Worm (Caenorhabditis elegans) whole organism, young adult: ENCODE measurements around the gene gur-5.

Experiments
- B0019.2 ChIP-seq: fragments of 200-800 bp; sonication (Bioruptor generic); conservative IDR thresholded peaks from 2 replicates; pipeline ENCODE4 v1.3.6; 2022; ENCODE audit warnings: missing genetic modification reagents, missing genetic modification characterization, missing compliant biosample characterization
- C06A6.2 ChIP-seq: fragments of 200-800 bp; sonication (Bioruptor generic); conservative IDR thresholded peaks from 2 replicates; pipeline ENCODE4 v1.3.6; 2022; ENCODE audit warnings: missing genetic modification characterization, missing compliant biosample characterization
- F10E7.11 ChIP-seq: sonication (generic microtip); optimal IDR thresholded peaks from 2 replicates; lab custom pipeline; 2017; ENCODE audit warnings: mild to moderate bottlenecking, missing genetic modification characterization, moderate library complexity, missing compliant biosample characterization
- F22D6.2 ChIP-seq: sonication (generic microtip); optimal IDR thresholded peaks from 2 replicates; lab custom pipeline; 2016; ENCODE audit warnings: mild to moderate bottlenecking, missing genetic modification characterization, missing compliant biosample characterization
- F23B12.7 ChIP-seq: sonication (generic microtip); optimal IDR thresholded peaks from 2 replicates; lab custom pipeline; 2017; ENCODE audit warnings: missing genetic modification characterization, mild to moderate bottlenecking, missing compliant biosample characterization, antibody characterized with exemption, moderate library complexity; ENCODE audit not compliant: insufficient read depth
- F33H1.4 ChIP-seq: fragments of 200-800 bp; sonication (Bioruptor generic); IDR thresholded peaks from 2 replicates; pipeline ENCODE4 v1.3.6; 2022; ENCODE audit warnings: missing genetic modification reagents, missing genetic modification characterization, missing compliant biosample characterization
- F57C9.4 ChIP-seq: sonication (generic microtip); optimal IDR thresholded peaks from 2 replicates; lab custom pipeline; 2017; ENCODE audit warnings: mild to moderate bottlenecking, missing genetic modification characterization, missing compliant biosample characterization
- Y95B8A.8 ChIP-seq: fragments of 200-800 bp; sonication (Bioruptor generic); IDR thresholded peaks from 2 replicates; pipeline ENCODE4 v1.3.6; 2022; ENCODE audit warnings: missing genetic modification reagents, missing genetic modification characterization, missing compliant biosample characterization
- ZK185.1 ChIP-seq: sonication (generic microtip); optimal IDR thresholded peaks from 2 replicates; lab custom pipeline; 2016; ENCODE audit warnings: mild to moderate bottlenecking, missing genetic modification characterization, missing compliant biosample characterization; ENCODE audit not compliant: poor library complexity, severe bottlenecking
- ama-1 ChIP-seq, 3 experiments: fragments of 150-350 bp in 1 of 3; sonication (generic microtip) in 2 of 3; optimal IDR thresholded peaks; 2 replicates each; lab custom pipeline; 2014 to 2018; ENCODE audit warnings: missing biosample characterization in 2 of 3, missing genetic modification characterization in 2 of 3, missing genetic modification reagents in 2 of 3
- aptf-2 ChIP-seq: fragments of 200-800 bp; sonication (Bioruptor generic); conservative IDR thresholded peaks from 2 replicates; pipeline ENCODE4 v1.3.6; 2022; ENCODE audit warnings: missing genetic modification reagents, missing genetic modification characterization, missing compliant biosample characterization
- attf-3 ChIP-seq: fragments of 200-800 bp; sonication (Bioruptor generic); conservative IDR thresholded peaks from 2 replicates; pipeline ENCODE4 v1.3.6; 2022; ENCODE audit warnings: missing genetic modification reagents, missing genetic modification characterization, missing compliant biosample characterization
- attf-5 ChIP-seq: fragments of 200-800 bp; sonication (Bioruptor generic); optimal IDR thresholded peaks from 2 replicates; lab custom pipeline; 2018; ENCODE audit warnings: mild to moderate bottlenecking, missing genetic modification characterization, missing compliant biosample characterization
- attf-6 ChIP-seq: fragments of 200-800 bp; sonication (Bioruptor generic); IDR thresholded peaks from 2 replicates; pipeline ENCODE4 v1.3.6; 2022; ENCODE audit warnings: missing genetic modification reagents, missing genetic modification characterization, missing compliant biosample characterization
- bed-1 ChIP-seq: fragments of 200-800 bp; sonication (Bioruptor generic); IDR thresholded peaks from 2 replicates; pipeline ENCODE4 v1.3.6; 2022; ENCODE audit warnings: missing genetic modification reagents, missing genetic modification characterization, missing compliant biosample characterization
- cebp-2 ChIP-seq: fragments of 200-800 bp; sonication (Bioruptor generic); IDR thresholded peaks from 2 replicates; pipeline ENCODE4 v1.3.6; 2022; ENCODE audit warnings: missing genetic modification characterization, missing compliant biosample characterization
- ceh-100 ChIP-seq: fragments of 200-800 bp; sonication (Bioruptor generic); IDR thresholded peaks from 2 replicates; pipeline ENCODE4 v1.3.6; 2022; ENCODE audit warnings: missing genetic modification reagents, missing genetic modification characterization, missing compliant biosample characterization
- ceh-27 ChIP-seq: fragments of 200-800 bp; sonication (Bioruptor generic); optimal IDR thresholded peaks from 2 replicates; lab custom pipeline; 2018; ENCODE audit warnings: mild to moderate bottlenecking, missing genetic modification characterization, moderate library complexity, missing compliant biosample characterization
- dpff-1 ChIP-seq: sonication (generic microtip); optimal IDR thresholded peaks from 2 replicates; lab custom pipeline; 2017; ENCODE audit warnings: mild to moderate bottlenecking, missing genetic modification characterization, missing compliant biosample characterization
- egl-18 ChIP-seq: fragments of 200-800 bp; sonication (Bioruptor generic); IDR thresholded peaks from 2 replicates; pipeline ENCODE4 v1.3.6; 2022; ENCODE audit warnings: missing genetic modification reagents, missing genetic modification characterization, missing compliant biosample characterization
- ekl-4 ChIP-seq: fragments of 200-800 bp; sonication (Bioruptor generic); IDR thresholded peaks from 2 replicates; pipeline ENCODE4 v1.3.6; 2022; ENCODE audit warnings: missing genetic modification reagents, missing genetic modification characterization, missing compliant biosample characterization
- fkh-3 ChIP-seq: sonication (generic microtip); optimal IDR thresholded peaks from 2 replicates; lab custom pipeline; 2016; ENCODE audit warnings: mild to moderate bottlenecking, missing genetic modification characterization, missing compliant biosample characterization
- him-1 ChIP-seq: sonication (generic microtip); optimal IDR thresholded peaks from 2 replicates; lab custom pipeline; 2016; ENCODE audit warnings: missing genotype, missing genetic modification reagents, missing genetic modification characterization, missing compliant biosample characterization
- hlh-12 ChIP-seq: sonication (generic microtip); optimal IDR thresholded peaks from 2 replicates; lab custom pipeline; 2016; ENCODE audit warnings: missing genetic modification characterization, missing compliant biosample characterization
- lag-1 ChIP-seq: fragments of 200-800 bp; sonication (Bioruptor generic); IDR thresholded peaks from 2 replicates; pipeline ENCODE4 v1.3.6; 2022; ENCODE audit warnings: missing genetic modification reagents, missing genetic modification characterization, missing compliant biosample characterization
- let-526 ChIP-seq: fragments of 200-800 bp; sonication (Bioruptor generic); IDR thresholded peaks from 2 replicates; pipeline ENCODE4 v1.3.6; 2022; ENCODE audit warnings: missing genetic modification reagents, missing genetic modification characterization, missing compliant biosample characterization
- lin-35 ChIP-seq, 3 experiments: fragments of 150-350 bp in 2 of 3; sonication (generic microtip) in 1 of 3; optimal IDR thresholded peaks; 2 replicates each; lab custom pipeline; 2014 to 2018; ENCODE audit warnings: missing biosample characterization in 3 of 3, missing genetic modification characterization in 3 of 3, missing genetic modification reagents in 3 of 3
- lin-54 ChIP-seq: fragments of 200-800 bp; sonication (Bioruptor generic); optimal IDR thresholded peaks from 2 replicates; lab custom pipeline; 2018; ENCODE audit warnings: mild to moderate bottlenecking, missing genetic modification characterization, missing compliant biosample characterization
- lir-1 ChIP-seq: fragments of 200-800 bp; sonication (Bioruptor generic); conservative IDR thresholded peaks from 2 replicates; pipeline ENCODE4 v1.3.6; 2022; ENCODE audit warnings: missing genetic modification reagents, missing genetic modification characterization, missing compliant biosample characterization
- madf-3 ChIP-seq: fragments of 200-800 bp; sonication (Bioruptor generic); IDR thresholded peaks from 2 replicates; pipeline ENCODE4 v1.3.6; 2022; ENCODE audit warnings: missing genetic modification reagents, missing genetic modification characterization, missing compliant biosample characterization
- madf-8 ChIP-seq: fragments of 200-800 bp; sonication (Bioruptor generic); conservative IDR thresholded peaks from 2 replicates; pipeline ENCODE4 v1.3.6; 2022; ENCODE audit warnings: missing genetic modification reagents, missing genetic modification characterization, missing compliant biosample characterization
- nfyb-1 ChIP-seq: fragments of 200-800 bp; sonication (Bioruptor generic); IDR thresholded peaks from 2 replicates; pipeline ENCODE4 v1.3.6; 2022; ENCODE audit warnings: missing genetic modification reagents, missing genetic modification characterization, missing compliant biosample characterization
- nhr-179 ChIP-seq: sonication (generic microtip); optimal IDR thresholded peaks from 2 replicates; lab custom pipeline; 2016; ENCODE audit warnings: mild to moderate bottlenecking, missing genetic modification characterization, missing compliant biosample characterization
- nhr-90 ChIP-seq: sonication (generic microtip); optimal IDR thresholded peaks from 2 replicates; lab custom pipeline; 2016; ENCODE audit warnings: missing genotype, mild to moderate bottlenecking, missing genetic modification characterization, missing compliant biosample characterization
- pbrm-1 ChIP-seq: fragments of 200-800 bp; sonication (Bioruptor generic); IDR thresholded peaks from 2 replicates; pipeline ENCODE4 v1.3.6; 2022; ENCODE audit warnings: missing genetic modification reagents, missing genetic modification characterization, missing compliant biosample characterization
- rec-8 ChIP-seq, 2 experiments: sonication (generic microtip); optimal IDR thresholded peaks; 2 replicates each; lab custom pipeline; 2016; ENCODE audit warnings: mild to moderate bottlenecking in 2 of 2, missing genetic modification characterization in 2 of 2, missing genetic modification reagents in 2 of 2, missing genotype in 2 of 2, missing biosample characterization in 1 of 2, missing compliant biosample characterization in 1 of 2, moderate library complexity in 1 of 2
- rpc-1 ChIP-seq, 2 experiments: fragments of 150-350 bp in 1 of 2; sonication (generic microtip) in 1 of 2; optimal IDR thresholded peaks; 2 replicates each; lab custom pipeline; 2014 to 2018; ENCODE audit warnings: missing biosample characterization in 1 of 2, missing genetic modification characterization in 1 of 2, missing genetic modification reagents in 1 of 2, missing genotype in 1 of 2
- snpc-3.4 ChIP-seq: sonication (generic microtip); optimal IDR thresholded peaks from 2 replicates; lab custom pipeline; 2017; ENCODE audit warnings: missing genetic modification characterization, mild to moderate bottlenecking, missing compliant biosample characterization, antibody characterized with exemption, moderate library complexity, missing genotype, missing genetic modification reagents
- sptf-2 ChIP-seq: fragments of 200-800 bp; sonication (Bioruptor generic); optimal IDR thresholded peaks from 2 replicates; lab custom pipeline; 2018; ENCODE audit warnings: mild to moderate bottlenecking, missing genetic modification characterization, missing compliant biosample characterization
- tbp1 ChIP-seq: fragments of 200-800 bp; sonication (Bioruptor generic); optimal IDR thresholded peaks from 2 replicates; lab custom pipeline; 2018; ENCODE audit warnings: mild to moderate bottlenecking, missing genetic modification characterization, missing compliant biosample characterization
- tbx-9 ChIP-seq: sonication (generic microtip); optimal IDR thresholded peaks from 2 replicates; lab custom pipeline; 2016; ENCODE audit warnings: borderline replicate concordance, missing genetic modification characterization, inconsistent platforms, missing compliant biosample characterization
- tlf-1 ChIP-seq: fragments of 200-800 bp; sonication (Bioruptor generic); optimal IDR thresholded peaks from 2 replicates; lab custom pipeline; 2018; ENCODE audit warnings: mild to moderate bottlenecking, missing genetic modification characterization, missing compliant biosample characterization
- zim-3 ChIP-seq: sonication (generic microtip); optimal IDR thresholded peaks from 2 replicates; lab custom pipeline; 2017; ENCODE audit warnings: mild to moderate bottlenecking, missing genetic modification characterization, moderate library complexity, missing compliant biosample characterization
- ztf-18 ChIP-seq: sonication (generic microtip); optimal IDR thresholded peaks from 2 replicates; lab custom pipeline; 2016; ENCODE audit warnings: missing genotype, mild to moderate bottlenecking, missing genetic modification characterization, missing compliant biosample characterization
- ztf-26 ChIP-seq: sonication (generic microtip); optimal IDR thresholded peaks from 2 replicates; lab custom pipeline; 2017; ENCODE audit warnings: missing genetic modification characterization, missing compliant biosample characterization
- ztf-28 ChIP-seq: fragments of 200-800 bp; sonication (Bioruptor generic); IDR thresholded peaks from 2 replicates; pipeline ENCODE4 v1.3.6; 2022; ENCODE audit warnings: missing genetic modification reagents, missing genetic modification characterization, missing compliant biosample characterization

Gene gur-5

ce11 chrII:5336660-5337494 lies 51.7 kb downstream of the gur-5 start (continued):
- TF ChIP-seq F33H1.4 (GFP tag; lab: Robert Waterston, UW) = no peak
- TF ChIP-seq rpc-1 (optimal IDR thresholded peaks at IDR 0.05; lab: Kevin White, UChicago) = no peak
- no peak for TF ChIP-seq rpc-1 (tag; optimal IDR thresholded peaks at IDR 0.05; lab: Kevin White, UChicago)
- no peak for TF ChIP-seq attf-3
- TF ChIP-seq hlh-12 = no peak
- TF ChIP-seq nfyb-1 = peak; percentile 49; the same call in 1 of the 2 replicates
- TF ChIP-seq ztf-28 (GFP tag; lab: Robert Waterston, UW) = no peak
- no peak for TF ChIP-seq tbx-9 (tag; lab: Kevin White, UChicago)
- TF ChIP-seq F22D6.2 = no peak
- TF ChIP-seq nhr-90 (tag; lab: Kevin White, UChicago) = no peak
- TF ChIP-seq ama-1 (optimal IDR thresholded peaks at IDR 0.05; lab: Kevin White, UChicago) = no peak
- TF ChIP-seq ama-1 (GFP tag; optimal IDR thresholded peaks at IDR 0.05; lab: Kevin White, UChicago) = no peak
- TF ChIP-seq ekl-4 (GFP tag; lab: Robert Waterston, UW) = no peak
- TF ChIP-seq attf-5 (GFP tag; lab: Kevin White, UChicago) = peak; percentile 12
- TF ChIP-seq lag-1 = no peak
- no peak for TF ChIP-seq fkh-3 (tag; lab: Kevin White, UChicago)
- peak; percentile 45 for TF ChIP-seq ZK185.1 (tag; lab: Kevin White, UChicago)
- no peak for TF ChIP-seq ztf-18
- TF ChIP-seq aptf-2 = no peak
- TF ChIP-seq cebp-2 (GFP tag; lab: Robert Waterston, UW) = no peak
- no peak for TF ChIP-seq F10E7.11 (tag; lab: Kevin White, UChicago)
- TF ChIP-seq ztf-26 (tag; lab: Kevin White, UChicago) = peak; percentile 11
- TF ChIP-seq ceh-100 (GFP tag; lab: Robert Waterston, UW) = 0 out of 2 replicates have a peak, but pooled peaks have one; percentile 13
- peak; percentile 21 for TF ChIP-seq tbp1
- TF ChIP-seq egl-18 = no peak
- TF ChIP-seq lin-54 (GFP tag; lab: Kevin White, UChicago) = peak; percentile 30
- TF ChIP-seq let-526 (GFP tag; lab: Robert Waterston, UW) = no peak
- no peak for TF ChIP-seq F23B12.7
- TF ChIP-seq attf-6 (GFP tag; lab: Robert Waterston, UW) = no peak
- TF ChIP-seq lir-1 (GFP tag; lab: Robert Waterston, UW) = no peak
- no peak for TF ChIP-seq nhr-179 (tag; lab: Kevin White, UChicago)
- no peak for TF ChIP-seq dpff-1 (tag; lab: Kevin White, UChicago)
- no peak for TF ChIP-seq madf-8 (GFP tag; lab: Robert Waterston, UW)
- no peak for TF ChIP-seq madf-3 (GFP tag; lab: Robert Waterston, UW)
- TF ChIP-seq sptf-2 = no peak
- TF ChIP-seq F57C9.4 = no peak
- TF ChIP-seq pbrm-1 (GFP tag; lab: Robert Waterston, UW) = peak; percentile 43; the same call in 1 of the 2 replicates
- TF ChIP-seq zim-3 (tag; lab: Kevin White, UChicago) = no peak
- no peak for TF ChIP-seq B0019.2 (GFP tag; lab: Robert Waterston, UW)
- no peak for TF ChIP-seq tlf-1 (GFP tag; lab: Kevin White, UChicago)
- peak; percentile 63 for TF ChIP-seq ceh-27
- TF ChIP-seq C06A6.2 (GFP tag; lab: Robert Waterston, UW) = 0 out of 2 replicates have a peak, but pooled peaks have one; percentile 10
- no peak for TF ChIP-seq bed-1 (GFP tag; lab: Robert Waterston, UW)
- TF ChIP-seq lin-35 (GFP tag; optimal IDR thresholded peaks at IDR 0.05; lab: Kevin White, UChicago) = peak in 1 of 3 experiments; percentile 40
- no peak for TF ChIP-seq rec-8 (tag; optimal IDR thresholded peaks at IDR 0.05; lab: Kevin White, UChicago)
- TF ChIP-seq snpc-3.4 (tag; lab: Kevin White, UChicago) = no peak
- TF ChIP-seq Y95B8A.8 = no peak
- TF ChIP-seq him-1 = no peak
